Fruit fly (Drosophila melanogaster): Measurements from ENCODE around the gene CG5126.

The CG5126 gene

dm6 chr2L:1142730-1143281, 41.0 kb downstream of the CG5126 start, which contains the start of gene MFS3:
Gene MFS3, plus strand, starts transcription at chr2L:1143201.
- TF ChIP-seq esg (GFP tag; conservative IDR thresholded peaks at IDR 0.05) (no peak), amos (GFP tag; IDR thresholded peaks at IDR 0.05; ENCODE audit: partially characterized antibody) (0 out of 2 replicates have a peak, but pooled peaks have one; percentile 11), CG4854 (GFP tag; optimal IDR thresholded peaks at IDR 0.05) (no peak), Hsf (GFP tag; optimal IDR thresholded peaks at IDR 0.05) (peak; percentile 28), CG12769 (tag; optimal IDR thresholded peaks at IDR 0.05) (peak; percentile 89), sc (optimal IDR thresholded peaks at IDR 0.05) (no peak), sc (GFP tag; optimal IDR thresholded peaks at IDR 0.05) (no peak), dpn (GFP tag; optimal IDR thresholded peaks at IDR 0.05) (peak in 1 of 2 experiments; percentile 21), CG2712 (tag; optimal IDR thresholded peaks at IDR 0.05) (no peak), Ets65A (GFP tag) (no peak), pros (GFP tag; optimal IDR thresholded peaks at IDR 0.05) (peak; percentile 79), Hr51 (GFP tag; optimal IDR thresholded peaks at IDR 0.05) (peak in 1 of 2 experiments; percentile 21), fu2 (GFP tag; optimal IDR thresholded peaks at IDR 0.05) (no peak), CG18476 (GFP tag; optimal IDR thresholded peaks at IDR 0.05) (no peak), C15 (GFP tag; IDR thresholded peaks at IDR 0.05) (0 out of 3 replicates have a peak, but pooled peaks have one; percentile 4), gcm (GFP tag; optimal IDR thresholded peaks at IDR 0.05) (peak; percentile 9), sd (tag; optimal IDR thresholded peaks at IDR 0.05) (peak; percentile 74), E2f2 (GFP tag; IDR thresholded peaks at IDR 0.05) (peak; percentile 76), Drgx (GFP tag; IDR thresholded peaks at IDR 0.05) (peak; percentile 25; the same call in 1 of the 2 replicates), gro (GFP tag; optimal IDR thresholded peaks at IDR 0.05) (peak; percentile 26), CG15269 (tag; optimal IDR thresholded peaks at IDR 0.05) (no peak), wek (GFP tag; optimal IDR thresholded peaks at IDR 0.05) (no peak), CG17385 (GFP tag; optimal IDR thresholded peaks at IDR 0.05) (peak; percentile 40), Ets97D (GFP tag; optimal IDR thresholded peaks at IDR 0.05) (peak; percentile 19), CG18599 (GFP tag; optimal IDR thresholded peaks at IDR 0.05) (peak; percentile 46), Med (GFP tag) (peak; percentile 65), CG13894 (tag; optimal IDR thresholded peaks at IDR 0.05) (peak; percentile 81), CG13775 (GFP tag; optimal IDR thresholded peaks at IDR 0.05) (peak; percentile 2), CG17359 (tag; optimal IDR thresholded peaks at IDR 0.05) (peak; percentile 32), gce (GFP tag; IDR thresholded peaks at IDR 0.05) (0 out of 3 replicates have a peak, but pooled peaks have one; percentile 32), CG2875 (GFP tag; optimal IDR thresholded peaks at IDR 0.05) (peak; percentile 18), Spps (tag; optimal IDR thresholded peaks at IDR 0.05) (no peak), CG11093 (GFP tag; IDR thresholded peaks at IDR 0.05) (no peak), ewg (GFP tag; optimal IDR thresholded peaks at IDR 0.05) (peak; percentile 99), CG6791 (GFP tag; IDR thresholded peaks at IDR 0.05; ENCODE audit: partially characterized antibody) (0 out of 3 replicates have a peak, but pooled peaks have one; percentile 38), z (GFP tag; IDR thresholded peaks at IDR 0.05) (0 out of 3 replicates have a peak, but pooled peaks have one; percentile 12), Nf-YC (tag; optimal IDR thresholded peaks at IDR 0.05) (peak; percentile 7), nmo (GFP tag; optimal IDR thresholded peaks at IDR 0.05) (peak; percentile 7), CG10565 (GFP tag; optimal IDR thresholded peaks at IDR 0.05) (no peak), sug (tag; optimal IDR thresholded peaks at IDR 0.05) (peak; percentile 36), CG13287 (GFP tag; IDR thresholded peaks at IDR 0.05; ENCODE audit: partially characterized antibody) (peak; percentile 43; the same call in 1 of the 2 replicates), Hey (tag; optimal IDR thresholded peaks at IDR 0.05) (peak; percentile 13), Xbp1 (GFP tag; optimal IDR thresholded peaks at IDR 0.05) (peak; percentile 12), CG2120 (GFP tag; optimal IDR thresholded peaks at IDR 0.05) (peak; percentile 18), dysf (GFP tag; IDR thresholded peaks at IDR 0.05) (0 out of 3 replicates have a peak, but pooled peaks have one; percentile 22), CG3281 (GFP tag; optimal IDR thresholded peaks at IDR 0.05) (no peak), hkb (optimal IDR thresholded peaks at IDR 0.05) (no peak), hkb (GFP tag; IDR thresholded peaks at IDR 0.05) (0 out of 2 replicates have a peak, but pooled peaks have one; percentile 10), CTCF (GFP tag; optimal IDR thresholded peaks at IDR 0.05) (peak; percentile 82), HmgD (GFP tag; optimal IDR thresholded peaks at IDR 0.05) (peak; percentile 61)

Data from whole organism, embryonic.